Fruit fly (Drosophila melanogaster) whole organism, adult: Measurements from ENCODE around the gene CG17321.

Source experiments
- CG12768 ChIP-seq: fragments of 200-800 bp; sonication (Bioruptor generic); optimal IDR thresholded peaks from 2 replicates; lab custom pipeline; 2017; ENCODE audit warnings: missing biosample characterization, missing genetic modification characterization, mild to moderate bottlenecking, moderate library complexity, missing genetic modification reagents
- CG14711 ChIP-seq: fragments of 200-800 bp; sonication (Bioruptor generic); optimal IDR thresholded peaks from 2 replicates; lab custom pipeline; 2018; ENCODE audit warnings: missing biosample characterization, mild to moderate bottlenecking, missing genetic modification characterization, moderate library complexity
- CG1620 ChIP-seq: fragments of 200-800 bp; sonication (Bioruptor generic); optimal IDR thresholded peaks from 2 replicates; lab custom pipeline; 2016; ENCODE audit warnings: missing biosample characterization, missing genetic modification characterization
- CG7045 ChIP-seq: fragments of 200-800 bp; sonication (Bioruptor generic); optimal IDR thresholded peaks from 2 replicates; lab custom pipeline; 2017; ENCODE audit warnings: missing biosample characterization, mild to moderate bottlenecking, missing genetic modification characterization
- Crg-1 ChIP-seq: fragments of 200-800 bp; sonication (Bioruptor generic); optimal IDR thresholded peaks from 2 replicates; lab custom pipeline; 2016; ENCODE audit warnings: missing biosample characterization, missing genetic modification characterization
- Mnt ChIP-seq: fragments of 200-800 bp; sonication (Bioruptor generic); optimal IDR thresholded peaks from 2 replicates; lab custom pipeline; 2016; ENCODE audit warnings: missing biosample characterization, mild to moderate bottlenecking, missing genetic modification characterization
- bab1 ChIP-seq: fragments of 200-800 bp; sonication (Bioruptor generic); optimal IDR thresholded peaks from 3 replicates; lab custom pipeline; 2019; ENCODE audit warnings: missing biosample characterization, mild to moderate bottlenecking, missing genetic modification characterization, moderate library complexity
- cic ChIP-seq: fragments of 200-800 bp; sonication (Bioruptor generic); optimal IDR thresholded peaks from 2 replicates; lab custom pipeline; 2017; ENCODE audit warnings: missing biosample characterization, mild to moderate bottlenecking, missing genetic modification characterization, moderate library complexity
- kay ChIP-seq: fragments of 200-800 bp; sonication (Bioruptor generic); peaks from one replicate; lab custom pipeline; 2016; ENCODE audit warnings: missing biosample characterization, missing genetic modification characterization, borderline replicate concordance
- ovo ChIP-seq: fragments of 200-800 bp; sonication (Bioruptor generic); optimal IDR thresholded peaks from 2 replicates; lab custom pipeline; 2016; ENCODE audit warnings: missing biosample characterization, missing genetic modification characterization
- toe ChIP-seq: fragments of 200-800 bp; sonication (Bioruptor generic); optimal IDR thresholded peaks from 2 replicates; lab custom pipeline; 2016; ENCODE audit warnings: missing biosample characterization, missing genetic modification characterization

- TF ChIP-seq kay (GFP tag; lab: Kevin White, UChicago) (no peak), CG1620 (GFP tag; lab: Kevin White, UChicago) (no peak), cic (GFP tag; lab: Kevin White, UChicago) (no peak), Mnt (GFP tag; lab: Kevin White, UChicago) (no peak), CG12768 (no peak), bab1 (GFP tag; lab: Kevin White, UChicago) (no peak), CG14711 (no peak), Crg-1 (GFP tag; lab: Kevin White, UChicago) (no peak), ovo (GFP tag; lab: Kevin White, UChicago) (no peak), toe (GFP tag; lab: Kevin White, UChicago) (no peak), CG7045 (GFP tag; lab: Kevin White, UChicago) (no peak)
These were observed 51.4 kb downstream of the CG17321 start for dm6 chr2L:18896371-18896770.
